Fruit fly (Drosophila melanogaster) whole organism, pupa: ENCODE measurements at regions not wholly inside any gene's neighbourhood (a gene's known extent, or its start where the extent isn't known, plus 50 kb on each side); places are given as distances from the start of the nearest gene placed in this dataset.

Source experiments
- CG10348 ChIP-seq: fragments of 200-800 bp; sonication (Bioruptor generic); IDR thresholded peaks from 2 replicates; pipeline ENCODE4 v1.3.6; 2022; ENCODE audit warnings: missing biosample characterization, missing genetic modification characterization
- CG12605 ChIP-seq: fragments of 200-800 bp; sonication (Bioruptor generic); IDR thresholded peaks from 2 replicates; pipeline ENCODE4 v1.3.6; 2022; ENCODE audit warnings: missing biosample characterization, missing genetic modification characterization
- CG13204 ChIP-seq: fragments of 200-800 bp; sonication (Bioruptor generic); optimal IDR thresholded peaks from 2 replicates; lab custom pipeline; 2018; ENCODE audit warnings: missing biosample characterization, mild to moderate bottlenecking, missing genetic modification characterization, moderate library complexity
- CG14655 ChIP-seq: fragments of 200-800 bp; sonication (Bioruptor generic); optimal IDR thresholded peaks from 3 replicates; lab custom pipeline; 2017; ENCODE audit warnings: mild to moderate bottlenecking, missing biosample characterization, missing genetic modification reagents, missing genetic modification characterization
- CG15710 ChIP-seq: fragments of 200-800 bp; sonication (Bioruptor generic); optimal IDR thresholded peaks from 2 replicates; lab custom pipeline; 2018; ENCODE audit warnings: missing biosample characterization, mild to moderate bottlenecking, missing genetic modification characterization, moderate library complexity
- CG17806 ChIP-seq: fragments of 200-800 bp; sonication (Bioruptor generic); optimal IDR thresholded peaks from 2 replicates; lab custom pipeline; 2018; ENCODE audit warnings: missing biosample characterization, mild to moderate bottlenecking, missing genetic modification characterization, moderate library complexity
- CG32121 ChIP-seq: fragments of 200-800 bp; sonication (Bioruptor generic); IDR thresholded peaks from 2 replicates; pipeline ENCODE4 v1.3.6; 2022; ENCODE audit warnings: missing biosample characterization, missing genetic modification characterization
- CG34367 ChIP-seq: fragments of 200-800 bp; sonication (Bioruptor generic); optimal IDR thresholded peaks from 2 replicates; lab custom pipeline; 2018; ENCODE audit warnings: missing biosample characterization, mild to moderate bottlenecking, missing genetic modification characterization
- CG4496 ChIP-seq: fragments of 200-800 bp; sonication (Bioruptor generic); IDR thresholded peaks from 3 replicates; pipeline ENCODE4 v1.3.6; 2022; ENCODE audit warnings: missing biosample characterization, missing genetic modification characterization
- CG8159 ChIP-seq: fragments of 200-800 bp; sonication (Bioruptor generic); optimal IDR thresholded peaks from 3 replicates; lab custom pipeline; 2018; ENCODE audit warnings: missing biosample characterization, mild to moderate bottlenecking, missing genetic modification characterization, moderate library complexity
- CG8301 ChIP-seq: fragments of 200-800 bp; sonication (Bioruptor generic); optimal IDR thresholded peaks from 2 replicates; lab custom pipeline; 2018; ENCODE audit warnings: missing biosample characterization, mild to moderate bottlenecking, missing genetic modification characterization
- CG9948 ChIP-seq: fragments of 200-800 bp; sonication (Bioruptor generic); optimal IDR thresholded peaks from 2 replicates; lab custom pipeline; 2018; ENCODE audit warnings: missing biosample characterization, mild to moderate bottlenecking, missing genetic modification characterization, moderate library complexity
- D1 ChIP-seq: fragments of 200-800 bp; sonication (Bioruptor generic); optimal IDR thresholded peaks from 2 replicates; lab custom pipeline; 2018; ENCODE audit warnings: missing biosample characterization, mild to moderate bottlenecking, missing genetic modification characterization, moderate library complexity
- EcR ChIP-seq: fragments of 200-800 bp; sonication (Bioruptor generic); optimal IDR thresholded peaks from 3 replicates; lab custom pipeline; 2019; ENCODE audit warnings: missing biosample characterization, missing genetic modification characterization, mild to moderate bottlenecking, moderate library complexity, missing genetic modification reagents
- Ets98B ChIP-seq: fragments of 200-800 bp; sonication (Bioruptor generic); IDR thresholded peaks from 2 replicates; pipeline ENCODE4 v1.3.6; 2022; ENCODE audit warnings: missing biosample characterization, missing genetic modification characterization
- Pif1A ChIP-seq: fragments of 200-800 bp; sonication (Bioruptor generic); optimal IDR thresholded peaks from 3 replicates; lab custom pipeline; 2016; ENCODE audit warnings: missing biosample characterization, missing genetic modification characterization
- Pif1B ChIP-seq: fragments of 200-800 bp; sonication (Bioruptor generic); optimal IDR thresholded peaks from 3 replicates; lab custom pipeline; 2016; ENCODE audit warnings: missing biosample characterization, missing genetic modification characterization
- Snoo ChIP-seq: fragments of 200-800 bp; sonication (Bioruptor generic); optimal IDR thresholded peaks from 3 replicates; lab custom pipeline; 2017; ENCODE audit warnings: missing biosample characterization, mild to moderate bottlenecking, missing genetic modification characterization, inconsistent platforms
- fd96Ca ChIP-seq: fragments of 200-800 bp; sonication (Bioruptor generic); IDR thresholded peaks from 3 replicates; pipeline ENCODE4 v1.3.6; 2022; ENCODE audit warnings: missing biosample characterization, missing genetic modification characterization
- gl ChIP-seq: fragments of 200-800 bp; sonication (Bioruptor generic); optimal IDR thresholded peaks from 2 replicates; lab custom pipeline; 2018; ENCODE audit warnings: missing biosample characterization, mild to moderate bottlenecking, missing genetic modification characterization
- rn ChIP-seq: fragments of 200-800 bp; sonication (Bioruptor generic); IDR thresholded peaks from 2 replicates; pipeline ENCODE4 v1.3.6; 2022; ENCODE audit warnings: missing biosample characterization, missing genetic modification characterization

DNA sequence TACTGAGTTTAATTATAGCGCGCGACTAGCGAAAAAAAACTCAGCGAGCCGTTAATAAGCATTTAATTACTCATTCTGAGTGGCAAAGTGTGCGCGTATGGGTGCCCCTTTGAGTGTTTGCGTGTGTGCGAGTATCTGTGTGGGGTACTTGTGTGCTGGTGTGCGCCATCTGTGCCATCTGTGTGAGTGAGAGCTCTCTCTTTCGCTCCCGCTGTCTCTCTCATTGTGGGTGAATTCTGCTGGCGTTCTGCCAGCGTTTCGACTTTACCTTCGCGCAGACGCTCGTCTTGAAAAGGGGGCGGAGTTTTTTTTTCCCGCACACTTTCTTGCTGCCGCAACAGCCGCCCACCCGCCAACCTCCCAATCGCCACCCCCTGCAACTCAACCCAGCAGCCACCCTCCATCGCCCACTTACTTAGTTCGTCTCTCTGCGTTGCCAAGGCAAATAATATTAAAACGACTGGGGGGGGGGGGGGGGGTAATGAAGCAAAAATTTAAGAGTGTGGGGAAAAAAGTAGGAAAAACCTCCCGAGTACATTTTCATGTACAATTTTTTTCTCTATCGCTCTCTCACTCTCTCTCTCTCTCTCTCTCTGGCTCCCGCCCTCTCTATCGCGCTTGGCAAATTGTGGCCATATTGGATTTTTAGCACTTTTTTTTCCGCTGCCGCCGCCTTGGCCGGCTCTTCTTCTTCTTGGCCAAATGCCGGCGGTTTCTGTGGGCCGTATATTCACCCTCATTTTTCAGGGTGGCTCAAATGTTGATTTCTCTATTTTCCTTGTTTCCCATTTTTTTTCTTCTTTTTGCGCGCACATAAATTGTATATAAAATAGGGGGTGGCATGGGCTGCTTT lies 52.3 kb downstream of the Or67d start:
- TF ChIP-seq Ets98B (GFP tag; lab: Robert Waterston, UW) (peak; percentile 8; the same call in 1 of the 2 replicates), CG14655 (GFP tag; lab: Kevin White, UChicago) (peak; percentile 6), Snoo (tag; lab: Kevin White, UChicago) (no peak), CG4496 (GFP tag; lab: Robert Waterston, UW) (peak; percentile 36), fd96Ca (peak; percentile 26; the same call in 1 of the 3 replicates), CG8159 (tag; lab: Kevin White, UChicago) (peak; percentile 51), CG12605 (GFP tag; lab: Robert Waterston, UW) (peak; percentile 26; the same call in 1 of the 2 replicates), CG13204 (GFP tag; lab: Kevin White, UChicago) (peak; percentile 22), CG34367 (tag; lab: Kevin White, UChicago) (no peak), CG10348 (GFP tag; lab: Robert Waterston, UW) (no peak)

DNA sequence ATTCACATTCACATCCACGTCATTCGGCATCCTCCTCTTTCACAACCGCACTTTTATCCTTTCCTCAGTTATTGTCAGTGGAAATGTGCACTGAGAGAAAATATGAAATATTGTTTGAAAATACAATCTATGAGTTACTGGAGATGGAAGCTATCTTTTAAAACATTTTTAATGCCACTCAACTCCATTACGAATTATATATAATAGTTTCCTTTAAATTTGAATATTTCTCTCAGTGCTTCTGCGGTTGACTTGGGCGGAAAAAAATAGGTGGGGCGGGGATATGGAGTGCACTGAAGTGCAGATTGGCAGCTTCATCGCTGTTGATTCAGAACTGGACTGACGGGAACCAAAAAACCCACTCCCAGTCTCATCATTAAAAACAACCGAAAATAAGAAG lies 55.7 kb downstream of the Or67d start:
- peak; percentile 72; the same call in 1 of the 3 replicates for TF ChIP-seq CG4496 (GFP tag; lab: Robert Waterston, UW)
- peak; percentile 81 for TF ChIP-seq CG17806 (tag; lab: Kevin White, UChicago)
- peak; percentile 90 for TF ChIP-seq Pif1A
- peak; percentile 37; the same call in 1 of the 2 replicates for TF ChIP-seq Ets98B (GFP tag; lab: Robert Waterston, UW)
- TF ChIP-seq CG12605 (GFP tag; lab: Robert Waterston, UW): peak; percentile 34
- peak; percentile 42 for TF ChIP-seq CG13204 (GFP tag; lab: Kevin White, UChicago)
- TF ChIP-seq D1 (tag; lab: Kevin White, UChicago): peak; percentile 71
- TF ChIP-seq CG9948 (tag; lab: Kevin White, UChicago): peak; percentile 81
- TF ChIP-seq CG8301 (tag; lab: Kevin White, UChicago): peak; percentile 56
- peak; percentile 59 for TF ChIP-seq CG14655 (GFP tag; lab: Kevin White, UChicago)
- TF ChIP-seq CG10348 (GFP tag; lab: Robert Waterston, UW): no peak
- peak; percentile 39 for TF ChIP-seq EcR
- peak; percentile 74 for TF ChIP-seq fd96Ca
- peak; percentile 53 for TF ChIP-seq gl (tag; lab: Kevin White, UChicago)
- TF ChIP-seq CG15710 (tag; lab: Kevin White, UChicago): peak; percentile 87
- TF ChIP-seq Pif1B (GFP tag; lab: Kevin White, UChicago): peak; percentile 88
- TF ChIP-seq CG34367 (tag; lab: Kevin White, UChicago): peak; percentile 73
- peak; percentile 96 for TF ChIP-seq Snoo (tag; lab: Kevin White, UChicago)
- peak; percentile 73 for TF ChIP-seq rn
- TF ChIP-seq CG8159 (tag; lab: Kevin White, UChicago): peak; percentile 90
- peak; percentile 63 for TF ChIP-seq CG32121

DNA sequence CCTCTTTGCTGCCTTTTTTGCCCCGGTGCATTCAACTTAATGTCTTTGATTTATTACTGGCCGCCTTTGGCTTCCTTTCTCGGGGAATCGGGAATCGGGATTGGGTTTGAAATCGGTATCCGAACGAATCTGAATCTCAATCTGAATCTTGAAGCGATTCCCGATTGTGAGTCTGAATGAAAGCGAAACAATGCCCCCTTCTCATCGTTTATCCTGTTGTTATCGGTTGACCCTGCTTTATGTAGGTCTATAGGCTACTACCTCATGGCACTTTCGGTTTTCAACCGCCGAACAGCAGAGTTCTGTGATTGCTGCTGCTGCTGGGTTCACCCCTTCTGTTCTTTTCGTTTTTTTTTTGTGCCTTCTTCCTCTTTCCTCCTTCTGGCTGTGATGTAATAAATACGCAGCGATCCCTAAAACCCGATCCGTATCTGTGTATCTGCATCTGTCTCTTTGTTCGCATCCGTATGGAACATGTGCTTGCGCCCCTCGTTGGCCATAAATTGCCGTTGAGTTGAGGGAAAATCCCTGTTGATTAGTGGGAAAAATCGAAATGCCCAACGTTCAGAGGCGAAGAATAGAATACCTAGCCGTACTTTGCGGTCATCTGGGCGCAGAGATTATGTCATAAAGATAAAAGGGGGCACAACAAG lies 57.5 kb downstream of the Or67d start:
- no peak for TF ChIP-seq CG4496 (GFP tag; lab: Robert Waterston, UW)
- no peak for TF ChIP-seq CG13204 (GFP tag; lab: Kevin White, UChicago)
- peak; percentile 59 for TF ChIP-seq EcR
- TF ChIP-seq CG17806 (tag; lab: Kevin White, UChicago): no peak

DNA sequence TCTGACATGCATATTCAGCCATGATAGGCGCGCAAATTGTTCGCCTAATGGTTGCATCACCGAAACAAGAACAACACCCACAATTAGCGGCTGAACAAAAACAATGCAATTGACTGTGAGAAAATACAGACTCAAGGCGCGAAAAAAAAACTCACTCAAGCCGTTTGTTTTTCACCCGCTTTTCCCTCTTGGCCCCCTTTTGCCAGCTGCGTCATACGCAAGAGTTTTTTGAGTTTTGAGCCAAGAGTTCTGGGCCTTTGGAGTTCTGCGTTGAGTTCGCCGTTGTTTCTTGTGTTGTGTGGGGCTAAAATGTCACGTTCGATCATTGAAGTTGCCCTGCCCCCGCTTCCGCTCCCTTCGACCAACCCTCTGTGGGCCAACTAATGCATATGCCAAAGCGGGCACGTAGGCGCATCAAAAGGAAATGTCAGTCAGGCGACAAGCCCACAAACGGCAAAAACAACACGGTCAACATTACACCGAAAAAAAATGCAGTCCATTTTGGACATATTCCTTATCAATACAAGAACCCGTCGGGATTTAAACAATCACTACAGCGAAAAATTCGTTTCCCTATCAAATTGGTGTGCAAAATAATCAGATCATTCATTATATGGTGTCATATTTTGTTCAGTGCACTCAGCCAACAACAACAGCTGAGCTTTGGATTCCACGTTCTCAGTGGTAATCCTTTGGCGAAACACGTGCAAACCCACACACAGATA lies 58.6 kb downstream of the Or67d start:
- TF ChIP-seq CG14655 (GFP tag; lab: Kevin White, UChicago) (peak; percentile 84), gl (tag; lab: Kevin White, UChicago) (no peak), CG34367 (tag; lab: Kevin White, UChicago) (peak; percentile 66), Pif1B (GFP tag; lab: Kevin White, UChicago) (no peak), CG9948 (tag; lab: Kevin White, UChicago) (peak; percentile 81), CG8159 (tag; lab: Kevin White, UChicago) (peak; percentile 73), EcR (no peak), CG15710 (tag; lab: Kevin White, UChicago) (peak; percentile 67), rn (peak; percentile 80), Snoo (tag; lab: Kevin White, UChicago) (peak; percentile 37), Ets98B (GFP tag; lab: Robert Waterston, UW) (no peak; the same call in 1 of the 2 replicates), CG8301 (tag; lab: Kevin White, UChicago) (peak; percentile 78), D1 (tag; lab: Kevin White, UChicago) (peak; percentile 26), fd96Ca (no peak), CG13204 (GFP tag; lab: Kevin White, UChicago) (no peak), CG12605 (GFP tag; lab: Robert Waterston, UW) (peak; percentile 52), Pif1A (peak; percentile 89), CG17806 (tag; lab: Kevin White, UChicago) (peak; percentile 76), CG10348 (GFP tag; lab: Robert Waterston, UW) (no peak), CG4496 (GFP tag; lab: Robert Waterston, UW) (peak; percentile 88), CG32121 (no peak)
